Worm (Caenorhabditis elegans): Measurements from ENCODE around the gene zchc-1A.

Gene zchc-1A

DNA sequence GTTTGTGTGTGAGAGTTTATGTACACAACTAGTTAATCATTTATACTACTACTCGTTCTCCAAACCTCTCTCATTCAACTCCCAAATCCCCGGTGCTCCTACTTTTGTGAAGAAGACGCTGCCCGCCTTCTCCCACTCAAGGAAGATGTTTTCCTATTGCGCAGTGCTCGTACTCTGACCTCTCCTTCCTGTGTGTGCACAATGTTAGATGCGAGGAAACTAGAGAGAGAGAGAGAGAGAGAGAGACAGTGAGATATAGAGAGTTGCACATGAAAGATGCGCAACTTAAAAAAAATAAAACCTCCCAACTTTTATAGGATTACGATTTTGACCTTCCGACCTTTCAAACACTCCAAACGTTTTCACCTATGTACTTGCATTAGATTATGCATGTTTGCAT lies 36.4 kb downstream of the zchc-1A start (continued):
- no peak for TF ChIP-seq tra-1 (GFP tag; IDR thresholded peaks at IDR 0.05)
- TF ChIP-seq skn-1 (tag; optimal IDR thresholded peaks at IDR 0.05), result no peak
- no peak for TF ChIP-seq mdt-29 (GFP tag; IDR thresholded peaks at IDR 0.05)
- no peak for TF ChIP-seq madf-5 (GFP tag; IDR thresholded peaks at IDR 0.05)
- no peak for TF ChIP-seq lir-3 (tag; optimal IDR thresholded peaks at IDR 0.05)
- no peak for TF ChIP-seq Y105C5A.15 (GFP tag; IDR thresholded peaks at IDR 0.05)
- 0 out of 2 replicates have a peak, but pooled peaks have one; percentile 10 for TF ChIP-seq dmd-6 (GFP tag; IDR thresholded peaks at IDR 0.05)
- no peak for TF ChIP-seq Y48G9A.11 (GFP tag; IDR thresholded peaks at IDR 0.05)
- TF ChIP-seq F26F4.8 (GFP tag; conservative IDR thresholded peaks at IDR 0.05), result no peak
- TF ChIP-seq nhr-237 (tag; optimal IDR thresholded peaks at IDR 0.05), result no peak
- no peak for TF ChIP-seq daf-16 (GFP tag; optimal IDR thresholded peaks at IDR 0.05)
- TF ChIP-seq daf-16 (tag; optimal IDR thresholded peaks at IDR 0.05), result no peak
- no peak for TF ChIP-seq fos-1 (tag; optimal IDR thresholded peaks at IDR 0.05)
- TF ChIP-seq lsy-2 (tag; optimal IDR thresholded peaks at IDR 0.05), result peak in 1 of 2 experiments; percentile 11
- TF ChIP-seq mxl-3 (GFP tag; optimal IDR thresholded peaks at IDR 0.05), result no peak
- no peak for TF ChIP-seq F37D6.2 (tag; optimal IDR thresholded peaks at IDR 0.05)

- TF ChIP-seq ceh-44 (GFP tag; IDR thresholded peaks at IDR 0.05) (no peak), tag-97 (GFP tag; IDR thresholded peaks at IDR 0.05) (no peak), zfp-3 (GFP tag; conservative IDR thresholded peaks at IDR 0.05) (no peak), daf-16 (GFP tag; optimal IDR thresholded peaks at IDR 0.05) (no peak), daf-16 (tag; optimal IDR thresholded peaks at IDR 0.05) (peak; percentile 6), madf-5 (GFP tag; IDR thresholded peaks at IDR 0.05) (no peak), vab-7 (GFP tag; IDR thresholded peaks at IDR 0.05) (no peak), unc-130 (GFP tag; optimal IDR thresholded peaks at IDR 0.05) (no peak), nhr-41 (GFP tag; IDR thresholded peaks at IDR 0.05) (no peak), lim-7 (GFP tag; IDR thresholded peaks at IDR 0.05) (no peak), lsy-2 (tag; optimal IDR thresholded peaks at IDR 0.05) (no peak), mdt-29 (GFP tag; IDR thresholded peaks at IDR 0.05) (no peak), hlh-11 (tag; optimal IDR thresholded peaks at IDR 0.05) (peak; percentile 46), aha-1 (tag) (peak; percentile 82), F10B5.3 (tag; optimal IDR thresholded peaks at IDR 0.05) (no peak), ceh-32 (tag; optimal IDR thresholded peaks at IDR 0.05; ENCODE audit: poor library complexity) (no peak), nhr-28 (tag; optimal IDR thresholded peaks at IDR 0.05) (peak; percentile 30), mxl-3 (GFP tag; optimal IDR thresholded peaks at IDR 0.05) (peak; percentile 34), cey-2 (tag; optimal IDR thresholded peaks at IDR 0.05; ENCODE audit: borderline replicate concordance, insufficient read depth) (no peak), dve-1 (tag; optimal IDR thresholded peaks at IDR 0.05; ENCODE audit: insufficient read depth) (peak; percentile 28), dmd-6 (GFP tag; IDR thresholded peaks at IDR 0.05) (peak; percentile 36), madf-9 (GFP tag; conservative IDR thresholded peaks at IDR 0.05) (no peak)
Observed at ce11 chrX:5210927-5211655, 36.9 kb downstream of the zchc-1A start.

DNA sequence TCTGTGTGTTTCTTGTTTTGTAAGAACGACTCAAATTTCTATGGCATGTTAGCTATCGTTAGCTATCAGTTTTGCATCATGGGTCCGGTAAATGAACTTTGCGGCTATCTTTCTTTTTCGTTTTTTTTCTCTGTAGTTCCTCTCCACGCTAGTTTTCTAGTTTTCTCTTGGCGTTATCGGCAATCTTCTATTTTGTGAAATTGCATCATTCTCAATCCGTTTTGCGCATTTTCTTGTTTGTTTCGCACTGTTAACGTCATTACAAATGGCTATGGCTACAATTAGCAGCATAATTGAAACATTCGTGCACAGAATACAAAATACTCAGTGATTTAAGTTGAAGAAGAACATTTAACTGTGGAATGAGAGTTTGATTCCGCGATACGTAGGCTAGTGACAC lies 38.9 kb downstream of the zchc-1A start:
- no peak for TF ChIP-seq unc-62 (GFP tag; optimal IDR thresholded peaks at IDR 0.05 in 1 of 2)
- no peak for TF ChIP-seq unc-62 (tag; optimal IDR thresholded peaks at IDR 0.05)
- no peak for TF ChIP-seq hif-1 (tag; optimal IDR thresholded peaks at IDR 0.05)
- TF ChIP-seq lin-15B (tag; optimal IDR thresholded peaks at IDR 0.05), result no peak
- TF ChIP-seq mes-2 (tag; optimal IDR thresholded peaks at IDR 0.05; ENCODE audit: poor library complexity, severe bottlenecking), result peak; percentile 23
- peak; percentile 23 for TF ChIP-seq ces-1 (GFP tag; optimal IDR thresholded peaks at IDR 0.05)
- TF ChIP-seq ztf-11 (tag; optimal IDR thresholded peaks at IDR 0.05), result no peak
- TF ChIP-seq vab-7 (GFP tag; IDR thresholded peaks at IDR 0.05), result no peak
- TF ChIP-seq zfp-3 (GFP tag; conservative IDR thresholded peaks at IDR 0.05), result no peak
- TF ChIP-seq dve-1 (tag; optimal IDR thresholded peaks at IDR 0.05; ENCODE audit: insufficient read depth), result no peak
- TF ChIP-seq ctbp-1 (GFP tag; IDR thresholded peaks at IDR 0.05), result no peak
- TF ChIP-seq zip-2 (tag; optimal IDR thresholded peaks at IDR 0.05), result no peak
- TF ChIP-seq aha-1 (tag), result peak; percentile 32
- TF ChIP-seq ama-1 (optimal IDR thresholded peaks at IDR 0.05), result no peak
- TF ChIP-seq ceh-32 (tag; optimal IDR thresholded peaks at IDR 0.05; ENCODE audit: poor library complexity), result no peak
- no peak for TF ChIP-seq nhr-237 (tag; optimal IDR thresholded peaks at IDR 0.05)
- TF ChIP-seq nhr-6 (tag; optimal IDR thresholded peaks at IDR 0.05), result no peak
- TF ChIP-seq ZK337.2 (GFP tag; IDR thresholded peaks at IDR 0.05), result no peak
- peak; percentile 72 for TF ChIP-seq nhr-28 (tag; optimal IDR thresholded peaks at IDR 0.05)
- TF ChIP-seq madf-5 (GFP tag; IDR thresholded peaks at IDR 0.05), result no peak
